Fruit fly (Drosophila melanogaster) whole organism, pupa: Measurements from ENCODE around the gene CG43220.

Experiments used
- CG10348 ChIP-seq: fragments of 200-800 bp; sonication (Bioruptor generic); IDR thresholded peaks from 2 replicates; pipeline ENCODE4 v1.3.6; 2022; ENCODE audit warnings: missing biosample characterization, missing genetic modification characterization
- CG15710 ChIP-seq: fragments of 200-800 bp; sonication (Bioruptor generic); optimal IDR thresholded peaks from 2 replicates; lab custom pipeline; 2018; ENCODE audit warnings: missing biosample characterization, mild to moderate bottlenecking, missing genetic modification characterization, moderate library complexity
- CG4496 ChIP-seq: fragments of 200-800 bp; sonication (Bioruptor generic); IDR thresholded peaks from 3 replicates; pipeline ENCODE4 v1.3.6; 2022; ENCODE audit warnings: missing biosample characterization, missing genetic modification characterization
- CG8159 ChIP-seq: fragments of 200-800 bp; sonication (Bioruptor generic); optimal IDR thresholded peaks from 3 replicates; lab custom pipeline; 2018; ENCODE audit warnings: missing biosample characterization, mild to moderate bottlenecking, missing genetic modification characterization, moderate library complexity
- D1 ChIP-seq: fragments of 200-800 bp; sonication (Bioruptor generic); optimal IDR thresholded peaks from 2 replicates; lab custom pipeline; 2018; ENCODE audit warnings: missing biosample characterization, mild to moderate bottlenecking, missing genetic modification characterization, moderate library complexity
- fd96Ca ChIP-seq: fragments of 200-800 bp; sonication (Bioruptor generic); IDR thresholded peaks from 3 replicates; pipeline ENCODE4 v1.3.6; 2022; ENCODE audit warnings: missing biosample characterization, missing genetic modification characterization

DNA sequence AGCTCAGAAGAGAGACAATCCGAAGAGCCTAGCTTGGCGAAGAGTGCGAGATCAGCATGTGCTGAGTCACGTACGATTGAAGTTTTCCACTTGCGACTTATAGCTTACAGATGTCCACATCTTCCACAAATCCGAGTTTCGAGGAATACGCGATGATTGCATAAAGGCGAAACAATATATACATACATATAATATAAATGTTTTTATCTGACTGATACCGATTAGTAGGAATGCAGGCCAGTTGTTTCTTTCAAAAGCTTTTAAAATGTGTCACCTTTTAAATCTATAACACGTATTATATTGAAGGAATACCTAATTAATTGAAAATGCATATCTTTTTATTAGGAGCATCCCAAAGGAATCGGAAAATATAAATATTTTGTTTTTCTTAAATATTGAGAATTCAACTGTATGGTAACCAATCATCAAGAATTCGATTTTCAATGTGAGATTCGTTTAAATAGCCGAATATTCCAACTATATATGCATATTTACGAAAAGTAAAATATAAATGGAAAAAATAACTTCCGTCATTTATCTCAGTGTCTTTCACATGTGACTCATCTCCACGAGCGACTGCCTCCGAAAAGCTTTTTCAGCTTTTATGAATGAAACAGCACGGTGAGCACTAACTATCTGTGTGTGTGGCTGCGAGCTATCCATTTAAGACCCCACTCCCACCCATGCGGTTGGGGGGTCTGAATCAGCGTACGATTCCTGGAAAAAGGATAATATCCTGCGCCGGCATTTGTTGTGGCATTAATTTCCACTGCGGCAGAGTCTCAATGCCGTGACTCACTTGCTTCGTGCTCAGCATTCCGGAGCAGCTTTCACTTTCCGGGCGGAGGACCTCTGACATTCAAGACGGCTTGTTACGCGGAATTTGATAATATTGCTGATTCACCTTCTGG is 35.6 kb upstream of the CG43220 start:
- TF ChIP-seq CG4496 (GFP tag; lab: Robert Waterston, UW): peak; percentile 78
- TF ChIP-seq CG15710 (tag; lab: Kevin White, UChicago): peak; percentile 63
- peak; percentile 80 for TF ChIP-seq CG8159
- TF ChIP-seq D1 (tag; lab: Kevin White, UChicago): peak; percentile 52
- TF ChIP-seq fd96Ca: no peak
- no peak for TF ChIP-seq CG10348
